Fruit fly (Drosophila melanogaster): ENCODE results near the gene vig2.
"Not testable (repeated sequence)": the region's sequence is repeated elsewhere in the genome, so short reads cannot be mapped to it uniquely, and the experiment has no call there.

The vig2 gene

dm6 chr3R:25123262-25123661, at the start of gene vig2 (continued):
- peak; percentile 36 for TF ChIP-seq YL-1 (GFP tag; optimal IDR thresholded peaks at IDR 0.05)
- TF ChIP-seq CG7271 (tag; optimal IDR thresholded peaks at IDR 0.05) = peak; percentile 75
- peak; percentile 85 for TF ChIP-seq H2.0 (GFP tag; IDR thresholded peaks at IDR 0.05)
- TF ChIP-seq stc (GFP tag; IDR thresholded peaks at IDR 0.05) = peak; percentile 38; the same call in 1 of the 2 replicates
- peak; percentile 57 for TF ChIP-seq hbn (GFP tag; IDR thresholded peaks at IDR 0.05; ENCODE audit: partially characterized antibody)
- peak; percentile 38 for TF ChIP-seq CoRest (tag; optimal IDR thresholded peaks at IDR 0.05)
- peak; percentile 49 for TF ChIP-seq Fer2 (tag; optimal IDR thresholded peaks at IDR 0.05)
- peak; percentile 1 for TF ChIP-seq tio (GFP tag; optimal IDR thresholded peaks at IDR 0.05)
- TF ChIP-seq unpg (GFP tag; optimal IDR thresholded peaks at IDR 0.05) = peak; percentile 12
- peak; percentile 53 for TF ChIP-seq tgo (GFP tag; IDR thresholded peaks at IDR 0.05)
- TF ChIP-seq Adf1 (GFP tag; IDR thresholded peaks at IDR 0.05) = peak; percentile 28
- TF ChIP-seq ci (GFP tag; IDR thresholded peaks at IDR 0.05) = peak; percentile 95
- peak; percentile 13 for TF ChIP-seq gem (tag; optimal IDR thresholded peaks at IDR 0.05)
- TF ChIP-seq wdn (GFP tag; IDR thresholded peaks at IDR 0.05) = peak; percentile 51; the same call in 1 of the 2 replicates
- peak; percentile 71 for TF ChIP-seq CG3847 (GFP tag; IDR thresholded peaks at IDR 0.05)
- peak; percentile 67; the same call in 2 of the 3 replicates for TF ChIP-seq CG17361 (GFP tag; IDR thresholded peaks at IDR 0.05)
- TF ChIP-seq MBD-R2 (GFP tag; IDR thresholded peaks at IDR 0.05) = peak; percentile 58
- peak; percentile 46 for TF ChIP-seq CG15479 (GFP tag; optimal IDR thresholded peaks at IDR 0.05)
- 0 out of 3 replicates have a peak, but pooled peaks have one; percentile 31 for TF ChIP-seq CG7357 (GFP tag; IDR thresholded peaks at IDR 0.05)
- TF ChIP-seq seq (GFP tag; IDR thresholded peaks at IDR 0.05) = 0 out of 2 replicates have a peak, but pooled peaks have one; percentile 32
- TF ChIP-seq Fer1 (GFP tag; optimal IDR thresholded peaks at IDR 0.05) = peak; percentile 13
- TF ChIP-seq CG6254 (GFP tag; optimal IDR thresholded peaks at IDR 0.05) = peak; percentile 5
- TF ChIP-seq CG13775 (GFP tag; optimal IDR thresholded peaks at IDR 0.05) = peak; percentile 76
- peak; percentile 22; the same call in 1 of the 2 replicates for TF ChIP-seq CG8765 (GFP tag; IDR thresholded peaks at IDR 0.05)
- TF ChIP-seq CG18262 (tag; optimal IDR thresholded peaks at IDR 0.05) = peak; percentile 40
- peak; percentile 47; the same call in 1 of the 2 replicates for TF ChIP-seq CG10959 (GFP tag; IDR thresholded peaks at IDR 0.05)
- peak; percentile 71; the same call in 1 of the 3 replicates for TF ChIP-seq CG6175 (GFP tag; IDR thresholded peaks at IDR 0.05)
- TF ChIP-seq chm (GFP tag; IDR thresholded peaks at IDR 0.05) = peak; percentile 93
- TF ChIP-seq Scr (GFP tag; IDR thresholded peaks at IDR 0.05; ENCODE audit: partially characterized antibody) = peak; percentile 90
- peak; percentile 17 for TF ChIP-seq CG4328 (GFP tag; optimal IDR thresholded peaks at IDR 0.05)
- peak; percentile 3 for TF ChIP-seq B-H2 (GFP tag; optimal IDR thresholded peaks at IDR 0.05)
- peak; percentile 49; the same call in 1 of the 2 replicates for TF ChIP-seq gsb (GFP tag; IDR thresholded peaks at IDR 0.05)
- TF ChIP-seq ac (GFP tag; optimal IDR thresholded peaks at IDR 0.05) = peak; percentile 2
- TF ChIP-seq knrl (GFP tag; IDR thresholded peaks at IDR 0.05; ENCODE audit: partially characterized antibody) = peak; percentile 89
- peak; percentile 88 for TF ChIP-seq vvl (GFP tag; IDR thresholded peaks at IDR 0.05)
- TF ChIP-seq wek (GFP tag; optimal IDR thresholded peaks at IDR 0.05) = peak; percentile 22
- TF ChIP-seq dmrt11E (tag; optimal IDR thresholded peaks at IDR 0.05) = peak; percentile 17
- peak; percentile 81 for TF ChIP-seq CG11247 (GFP tag; IDR thresholded peaks at IDR 0.05)
- TF ChIP-seq ttk (GFP tag; IDR thresholded peaks at IDR 0.05) = peak; percentile 77; the same call in 1 of the 2 replicates
- TF ChIP-seq CG16813 (GFP tag; IDR thresholded peaks at IDR 0.05; ENCODE audit: partially characterized antibody) = peak; percentile 91
- 0 out of 3 replicates have a peak, but pooled peaks have one; percentile 39 for TF ChIP-seq CG11695 (GFP tag; IDR thresholded peaks at IDR 0.05)
- TF ChIP-seq sens-2 (GFP tag; IDR thresholded peaks at IDR 0.05) = peak; percentile 79; the same call in 1 of the 2 replicates
- peak; percentile 60; the same call in 1 of the 2 replicates for TF ChIP-seq CG11696 (GFP tag; IDR thresholded peaks at IDR 0.05)
- peak in 1 of 3 experiments; percentile 6 for TF ChIP-seq lola (GFP tag; optimal IDR thresholded peaks at IDR 0.05)
- not testable (repeated sequence) for TF ChIP-seq hkb (optimal IDR thresholded peaks at IDR 0.05)
- TF ChIP-seq hkb (GFP tag; IDR thresholded peaks at IDR 0.05) = peak; percentile 61; the same call in 1 of the 2 replicates
- TF ChIP-seq bowl (GFP tag; IDR thresholded peaks at IDR 0.05) = peak; percentile 73
- peak; percentile 12 for TF ChIP-seq CG33557 (GFP tag; optimal IDR thresholded peaks at IDR 0.05)
- TF ChIP-seq Meics (GFP tag; optimal IDR thresholded peaks at IDR 0.05) = peak; percentile 74
- peak; percentile 29; the same call in 1 of the 2 replicates for TF ChIP-seq Ada2b (GFP tag; IDR thresholded peaks at IDR 0.05)
